Worm (Caenorhabditis elegans) whole organism, mixed stage, embryonic: ENCODE measurements around the gene tlk-1.

Experiments
- M03D4.4 ChIP-seq: sonication (generic microtip); optimal IDR thresholded peaks from 2 replicates; lab custom pipeline; 2017; ENCODE audit warnings: mild to moderate bottlenecking, missing genetic modification characterization, missing compliant biosample characterization
- bed-3 ChIP-seq: fragments of 200-800 bp; sonication (Bioruptor generic); optimal IDR thresholded peaks from 3 replicates; lab custom pipeline; 2018; ENCODE audit warnings: mild to moderate bottlenecking, missing genetic modification characterization, moderate library complexity, missing compliant biosample characterization
- blmp-1 ChIP-seq: fragments of 150-350 bp; optimal IDR thresholded peaks from 2 replicates; lab custom pipeline; 2014; ENCODE audit warnings: missing biosample characterization, missing genetic modification characterization
- ceh-39 ChIP-seq: fragments of 150-350 bp; optimal IDR thresholded peaks from 2 replicates; lab custom pipeline; 2014; ENCODE audit warnings: missing biosample characterization, missing genetic modification characterization
- ceh-43 ChIP-seq: fragments of 200-800 bp; sonication (Bioruptor generic); optimal IDR thresholded peaks from 2 replicates; lab custom pipeline; 2018; ENCODE audit warnings: mild to moderate bottlenecking, missing genetic modification characterization, moderate library complexity, missing compliant biosample characterization
- ces-1 ChIP-seq: fragments of 150-350 bp; optimal IDR thresholded peaks from 2 replicates; lab custom pipeline; 2014; ENCODE audit warnings: missing biosample characterization, missing genetic modification reagents, missing genetic modification characterization
- cnd-1 ChIP-seq: fragments of 200-800 bp; sonication (Bioruptor generic); optimal IDR thresholded peaks from 2 replicates; lab custom pipeline; 2018; ENCODE audit warnings: mild to moderate bottlenecking, missing genetic modification characterization, missing compliant biosample characterization
- elt-3 ChIP-seq: fragments of 150-350 bp; optimal IDR thresholded peaks from 2 replicates; lab custom pipeline; 2014; ENCODE audit warnings: missing biosample characterization, missing genetic modification characterization
- flh-1 ChIP-seq: fragments of 200-800 bp; sonication (Bioruptor generic); optimal IDR thresholded peaks from 2 replicates; lab custom pipeline; 2018; ENCODE audit warnings: mild to moderate bottlenecking, missing genetic modification characterization, moderate library complexity, missing compliant biosample characterization
- hlh-1 ChIP-seq: fragments of 150-350 bp; optimal IDR thresholded peaks from 2 replicates; lab custom pipeline; 2014; ENCODE audit warnings: missing biosample characterization, missing genetic modification reagents, missing genetic modification characterization
- lin-13 ChIP-seq: fragments of 150-350 bp; optimal IDR thresholded peaks from 2 replicates; lab custom pipeline; 2014; ENCODE audit warnings: missing biosample characterization, missing genetic modification characterization
- lsy-2 ChIP-seq: fragments of 150-350 bp; optimal IDR thresholded peaks from 2 replicates; lab custom pipeline; 2014; ENCODE audit warnings: missing biosample characterization, missing genetic modification characterization
- mab-5 ChIP-seq: fragments of 150-350 bp; optimal IDR thresholded peaks from 2 replicates; lab custom pipeline; 2014; ENCODE audit warnings: missing biosample characterization, missing genetic modification characterization
- mep-1 ChIP-seq: fragments of 150-350 bp; optimal IDR thresholded peaks from 2 replicates; lab custom pipeline; 2017; ENCODE audit warnings: missing biosample characterization, missing genetic modification reagents, missing genetic modification characterization, inconsistent platforms
- mls-2 ChIP-seq: sonication (generic microtip); optimal IDR thresholded peaks from 2 replicates; lab custom pipeline; 2016; ENCODE audit warnings: mild to moderate bottlenecking, missing genetic modification characterization, moderate library complexity, missing compliant biosample characterization
- nhr-12 ChIP-seq: fragments of 150-350 bp; optimal IDR thresholded peaks from 2 replicates; lab custom pipeline; 2014; ENCODE audit warnings: missing biosample characterization, missing genetic modification characterization
- nhr-2 ChIP-seq: fragments of 150-350 bp; optimal IDR thresholded peaks from 2 replicates; lab custom pipeline; 2014; ENCODE audit warnings: missing biosample characterization, missing genetic modification characterization
- nhr-237 ChIP-seq: fragments of 150-350 bp; optimal IDR thresholded peaks from 2 replicates; lab custom pipeline; 2014; ENCODE audit warnings: missing biosample characterization, missing genetic modification characterization
- nhr-28 ChIP-seq: fragments of 150-350 bp; optimal IDR thresholded peaks from 2 replicates; lab custom pipeline; 2014; ENCODE audit warnings: missing biosample characterization, missing genetic modification characterization
- nhr-76 ChIP-seq: sonication (generic microtip); optimal IDR thresholded peaks from 2 replicates; lab custom pipeline; 2017; ENCODE audit warnings: missing biosample characterization, missing genetic modification characterization
- pha-4 ChIP-seq: fragments of 150-350 bp; optimal IDR thresholded peaks from 2 replicates; lab custom pipeline; 2018; ENCODE audit warnings: missing biosample characterization, missing genetic modification reagents, missing genetic modification characterization
- sem-2 ChIP-seq: fragments of 200-800 bp; sonication (Bioruptor generic); optimal IDR thresholded peaks from 2 replicates; lab custom pipeline; 2018; ENCODE audit warnings: mild to moderate bottlenecking, missing genetic modification characterization, missing compliant biosample characterization
- snpc-4 ChIP-seq: fragments of 150-350 bp; optimal IDR thresholded peaks from 2 replicates; lab custom pipeline; 2014; ENCODE audit warnings: missing biosample characterization, missing genetic modification characterization
- sptf-1 ChIP-seq: sonication (generic microtip); optimal IDR thresholded peaks from 2 replicates; lab custom pipeline; 2017; ENCODE audit warnings: mild to moderate bottlenecking, missing genetic modification characterization, moderate library complexity, missing compliant biosample characterization
- tbx-8 ChIP-seq: fragments of 200-800 bp; sonication (Bioruptor generic); optimal IDR thresholded peaks from 2 replicates; lab custom pipeline; 2018; ENCODE audit warnings: mild to moderate bottlenecking, missing genetic modification characterization, moderate library complexity, missing compliant biosample characterization
- unc-120 ChIP-seq: sonication (generic microtip); optimal IDR thresholded peaks from 2 replicates; lab custom pipeline; 2017; ENCODE audit warnings: missing genetic modification characterization, missing compliant biosample characterization; ENCODE audit not compliant: poor library complexity, severe bottlenecking
- unc-39 ChIP-seq: fragments of 150-350 bp; optimal IDR thresholded peaks from 2 replicates; lab custom pipeline; 2014; ENCODE audit warnings: missing biosample characterization, missing genetic modification characterization
- unc-62 ChIP-seq: fragments of 150-350 bp; optimal IDR thresholded peaks from 2 replicates; lab custom pipeline; 2014; ENCODE audit warnings: missing biosample characterization, missing genetic modification reagents, missing genetic modification characterization
- zip-8 ChIP-seq: fragments of 150-350 bp; optimal IDR thresholded peaks from 2 replicates; lab custom pipeline; 2014; ENCODE audit warnings: missing biosample characterization, missing genetic modification characterization

The tlk-1 gene

DNA sequence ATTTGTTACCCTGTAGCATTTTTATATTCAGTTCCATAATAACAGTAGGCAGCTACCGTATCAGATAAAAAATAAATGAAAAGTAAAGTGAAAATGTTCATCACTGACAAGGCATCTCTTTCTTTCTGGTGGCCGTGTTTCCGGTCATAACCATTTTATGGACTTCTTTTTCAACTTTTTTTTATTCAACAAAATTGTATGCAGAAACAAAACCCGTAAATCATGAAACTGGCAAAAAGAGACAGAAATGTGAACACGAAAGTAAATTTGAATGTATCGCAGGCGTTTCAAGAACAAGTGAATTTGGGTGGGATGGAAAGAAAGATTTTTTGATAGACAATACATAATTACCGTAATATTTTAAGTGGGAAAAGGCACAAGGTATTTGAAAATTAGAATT is 25.4 kb downstream of the tlk-1 start, which contains the start of gene clec-162:
Gene clec-162, minus strand, starts transcription at position 101 of the 400 bp plus-strand sequence.
- TF ChIP-seq unc-62 = no peak
- TF ChIP-seq sptf-1 (tag; lab: Kevin White, UChicago) = no peak
- no peak for TF ChIP-seq ceh-43 (GFP tag; lab: Kevin White, UChicago)

DNA sequence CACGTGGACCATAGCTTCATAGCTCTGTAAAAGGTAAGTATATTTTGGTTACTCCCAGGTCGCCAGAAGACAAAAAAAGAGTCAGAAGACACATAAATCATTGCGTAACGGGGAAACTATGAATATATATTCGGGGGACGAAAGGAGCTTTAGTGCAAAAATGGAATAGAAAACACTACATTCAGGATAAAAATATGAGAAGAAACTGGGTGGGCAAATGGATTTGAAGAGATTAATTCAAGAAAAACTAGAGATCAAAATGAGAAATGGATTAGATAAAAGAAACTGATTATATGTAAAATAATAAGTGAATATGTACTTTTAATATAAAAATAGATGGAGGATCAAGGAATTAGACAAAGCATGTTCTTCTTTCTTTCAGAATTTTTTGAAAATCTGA is 27.8 kb downstream of the tlk-1 start, which contains the start of gene C07A9.12:
Gene C07A9.12, minus strand, starts transcription at position 101 of the 400 bp plus-strand sequence.
- TF ChIP-seq unc-62 = no peak
- TF ChIP-seq elt-3 (tag; lab: Kevin White, UChicago) = no peak
- TF ChIP-seq flh-1 (GFP tag; lab: Kevin White, UChicago) = no peak
- TF ChIP-seq lsy-2 = no peak
- TF ChIP-seq, all 35 proteins: peak for 0

DNA sequence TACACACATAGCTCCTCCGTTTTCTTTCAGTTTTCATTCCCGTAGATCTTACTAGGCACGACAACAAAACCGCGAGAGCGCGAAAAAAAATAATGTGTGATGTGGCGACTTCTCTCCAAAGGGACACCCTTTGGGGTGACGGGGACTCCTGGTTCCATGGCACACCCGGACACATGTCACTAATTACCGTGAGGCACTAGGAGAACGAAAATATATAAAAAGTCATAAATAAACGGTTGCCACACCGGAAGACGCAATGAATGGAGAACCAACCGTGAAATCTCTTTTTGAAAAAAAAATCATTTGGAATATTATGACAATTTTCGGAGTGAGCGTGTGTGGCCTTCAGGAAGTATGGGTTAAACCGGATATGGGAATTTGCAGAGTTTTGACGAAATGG is 30.7 kb downstream of the tlk-1 start:
- TF ChIP-seq elt-3 (tag; lab: Kevin White, UChicago) (no peak), tbx-8 (GFP tag; lab: Kevin White, UChicago) (no peak), cnd-1 (tag; lab: Kevin White, UChicago) (no peak), nhr-2 (tag; lab: Kevin White, UChicago) (no peak), M03D4.4 (no peak), sptf-1 (tag; lab: Kevin White, UChicago) (no peak), ces-1 (no peak), bed-3 (GFP tag; lab: Kevin White, UChicago) (no peak), snpc-4 (tag; lab: Kevin White, UChicago) (no peak), lin-13 (tag; lab: Kevin White, UChicago) (no peak)
- TF ChIP-seq, all 35 proteins: peak for 0

DNA sequence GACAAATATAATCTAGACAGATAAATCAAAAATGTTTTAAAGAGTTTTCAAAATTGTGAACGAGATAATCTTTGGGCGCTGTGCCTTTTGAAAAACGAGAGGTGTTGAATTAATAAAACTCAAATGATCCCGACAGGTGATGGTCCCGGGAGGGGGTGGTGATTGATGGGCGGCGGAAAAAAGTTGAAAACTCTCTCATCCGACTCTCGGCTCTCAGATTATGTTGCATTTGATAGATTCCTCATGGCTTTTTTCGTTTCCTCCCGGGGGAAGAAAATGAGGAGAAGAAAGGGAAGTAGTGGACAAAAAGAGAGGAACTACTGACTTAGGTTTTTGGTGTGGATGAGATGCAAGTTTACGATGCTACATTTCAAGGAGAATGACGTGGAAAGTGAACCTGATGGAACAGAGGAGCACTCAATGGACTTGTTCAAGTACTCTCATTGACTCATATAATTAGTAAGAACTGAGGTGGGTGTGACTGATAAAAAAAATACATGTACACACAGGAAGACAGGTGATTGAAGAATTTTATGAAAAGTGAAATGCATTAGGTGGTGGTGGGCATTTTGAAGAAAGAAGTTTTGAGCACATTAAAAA is 31.7 kb downstream of the tlk-1 start:
- TF ChIP-seq unc-62 = peak; percentile 69
- peak; percentile 2 for TF ChIP-seq hlh-1 (tag; lab: Kevin White, UChicago)
- TF ChIP-seq nhr-12 = no peak

DNA sequence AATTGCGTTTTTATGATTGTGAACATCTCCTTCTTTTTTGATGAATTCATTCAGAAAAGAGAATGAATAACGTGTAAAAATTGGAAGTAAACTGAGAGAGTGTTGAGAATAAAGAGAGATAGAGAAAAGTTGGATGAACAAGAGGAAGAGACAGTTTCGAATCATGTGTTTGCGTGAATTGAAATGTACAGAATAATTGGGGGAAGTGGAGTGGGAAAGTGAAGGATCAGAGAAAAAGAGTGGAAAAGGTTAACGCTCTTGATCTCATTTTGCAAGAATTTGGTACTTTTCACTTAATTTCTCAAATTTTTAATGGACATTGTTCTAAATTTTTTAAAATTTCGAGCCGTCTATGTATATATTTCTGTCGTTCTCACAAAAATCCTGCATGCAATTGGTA is 33.7 kb downstream of the tlk-1 start:
- TF ChIP-seq unc-62 = no peak
- TF ChIP-seq mab-5 (tag; lab: Kevin White, UChicago) = no peak
- no peak for TF ChIP-seq ceh-39 (tag; lab: Kevin White, UChicago)
- TF ChIP-seq lin-13 (tag; lab: Kevin White, UChicago) = no peak
- no peak for TF ChIP-seq blmp-1 (tag; lab: Kevin White, UChicago)
- TF ChIP-seq zip-8 (tag; lab: Kevin White, UChicago) = no peak
- TF ChIP-seq unc-39 (tag; lab: Kevin White, UChicago) = no peak
- no peak for TF ChIP-seq unc-120 (tag; lab: Kevin White, UChicago)
- TF ChIP-seq nhr-28 (tag; lab: Kevin White, UChicago) = no peak
- TF ChIP-seq nhr-76 (tag; lab: Kevin White, UChicago) = no peak
- no peak for TF ChIP-seq lsy-2
- TF ChIP-seq mls-2 = no peak
- no peak for TF ChIP-seq sem-2 (GFP tag; lab: Kevin White, UChicago)
- TF ChIP-seq snpc-4 (tag; lab: Kevin White, UChicago) = no peak
- TF ChIP-seq sptf-1 (tag; lab: Kevin White, UChicago) = no peak

DNA sequence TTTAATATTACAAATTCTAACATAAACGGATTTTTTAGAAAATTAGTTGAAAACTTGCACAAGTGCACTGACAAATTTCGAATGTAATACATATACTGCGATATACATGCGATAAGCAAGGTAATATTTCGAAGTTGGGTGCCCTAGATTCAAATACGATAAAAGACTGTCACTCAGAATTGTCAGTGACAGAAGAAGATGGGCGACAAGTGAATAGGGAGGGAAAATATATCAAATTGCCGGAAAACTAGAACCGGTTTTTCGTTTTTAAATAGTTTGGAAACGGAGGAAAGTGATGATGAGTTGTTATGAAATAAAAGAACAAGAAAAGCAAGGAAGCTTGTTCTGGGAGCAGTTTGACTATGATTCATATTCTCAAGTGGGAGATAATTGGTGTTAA is 34.4 kb downstream of the tlk-1 start:
- TF ChIP-seq mep-1 (tag; lab: Kevin White, UChicago) = no peak
- peak; percentile 15 for TF ChIP-seq unc-62
- TF ChIP-seq unc-120 (tag; lab: Kevin White, UChicago) = no peak

DNA sequence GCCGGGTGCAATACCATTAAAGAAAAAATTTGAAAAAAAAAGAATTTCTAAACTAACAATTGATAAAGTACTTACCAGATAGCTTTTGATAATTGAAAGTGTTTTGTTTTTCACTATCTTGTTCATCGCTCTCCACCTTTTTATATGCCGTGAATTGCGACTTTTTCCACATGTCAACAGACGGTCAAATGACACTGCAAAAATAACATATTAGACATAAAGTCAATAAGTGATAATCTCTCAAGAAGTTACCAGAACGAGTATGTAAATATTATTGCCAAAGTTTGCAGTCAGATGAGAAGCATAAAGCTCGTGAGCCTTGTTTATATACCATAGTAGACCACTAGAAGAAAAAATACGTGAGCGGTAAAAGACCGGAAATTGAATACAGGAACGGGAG is 36.2 kb downstream of the tlk-1 start, which contains the start of gene dao-6:
Gene dao-6, minus strand, starts transcription at position 345 of the 400 bp plus-strand sequence.
- TF ChIP-seq cnd-1 (tag; lab: Kevin White, UChicago) = no peak
- no peak for TF ChIP-seq nhr-28 (tag; lab: Kevin White, UChicago)
- TF ChIP-seq ces-1 = no peak
- no peak for TF ChIP-seq blmp-1 (tag; lab: Kevin White, UChicago)
- TF ChIP-seq flh-1 (GFP tag; lab: Kevin White, UChicago) = no peak
- no peak for TF ChIP-seq tbx-8 (GFP tag; lab: Kevin White, UChicago)
- no peak for TF ChIP-seq nhr-12
- no peak for TF ChIP-seq lin-13 (tag; lab: Kevin White, UChicago)
- no peak for TF ChIP-seq mab-5 (tag; lab: Kevin White, UChicago)
- TF ChIP-seq nhr-237 = no peak
- TF ChIP-seq mep-1 (tag; lab: Kevin White, UChicago) = no peak
- no peak for TF ChIP-seq bed-3 (GFP tag; lab: Kevin White, UChicago)
- TF ChIP-seq elt-3 (tag; lab: Kevin White, UChicago) = no peak
- TF ChIP-seq pha-4 = no peak
